Worm (Caenorhabditis elegans): ENCODE data around the gene R11G10.4.

Gene R11G10.4

DNA sequence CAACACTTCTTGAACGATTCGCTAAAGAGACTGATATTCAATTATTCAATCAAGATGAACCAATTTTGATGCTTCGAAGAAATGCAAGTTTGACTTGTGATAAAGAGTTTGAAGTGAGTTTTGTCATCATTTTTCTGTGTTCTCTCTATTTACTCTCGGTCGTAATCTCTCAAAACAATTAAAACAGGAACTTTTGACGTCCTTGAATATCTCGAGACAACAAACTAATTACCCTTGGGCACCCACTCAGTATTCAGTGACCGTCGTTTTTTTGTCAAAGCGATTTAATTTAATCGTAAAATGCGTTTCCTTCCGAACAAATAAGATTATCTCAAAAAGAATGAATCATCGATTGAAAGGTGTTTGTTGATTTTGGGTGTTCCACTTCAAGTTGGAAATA, 42.3 kb upstream of the R11G10.4 start:
- TF ChIP-seq Y22D7AL.16 (tag; optimal IDR thresholded peaks at IDR 0.05): no peak
- TF ChIP-seq lim-6 (tag; optimal IDR thresholded peaks at IDR 0.05): no peak
- no peak for TF ChIP-seq ahr-1 (tag; optimal IDR thresholded peaks at IDR 0.05)
- TF ChIP-seq pqm-1 (tag; optimal IDR thresholded peaks at IDR 0.05): no peak
- TF ChIP-seq hlh-15 (tag; optimal IDR thresholded peaks at IDR 0.05): no peak
- no peak for TF ChIP-seq nfya-1 (tag; optimal IDR thresholded peaks at IDR 0.05)

DNA sequence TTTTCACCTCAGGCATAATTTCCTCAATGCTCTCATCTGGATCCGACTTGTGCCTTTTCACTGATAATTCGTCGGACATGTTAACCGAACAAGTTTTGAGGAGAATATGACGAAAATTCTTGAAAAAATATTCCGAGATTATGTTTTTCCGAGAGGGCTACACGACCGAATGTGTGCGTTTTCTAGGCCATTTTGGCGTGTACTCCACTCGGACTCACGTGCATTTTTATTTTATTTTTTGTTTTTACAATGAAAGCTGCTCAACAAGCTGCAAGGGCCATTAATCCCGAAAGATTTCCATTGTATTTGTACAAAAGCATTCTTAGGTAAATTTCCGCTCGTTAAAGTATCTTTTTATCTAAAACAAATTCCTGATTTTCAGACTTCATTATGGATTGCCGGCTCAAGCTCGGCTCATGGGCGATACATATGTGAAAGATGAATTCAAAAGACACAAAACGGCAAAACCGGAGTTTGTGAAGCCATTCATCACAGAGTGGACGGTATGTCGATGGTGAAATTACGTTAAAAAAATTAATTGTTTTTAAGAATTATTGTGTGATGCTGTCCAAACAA, 38.1 kb upstream of the R11G10.4 start, which contains the start of the genes F25H9.6 and F25H9.7:
Gene F25H9.6, minus strand, starts transcription at position 172 of the 576 bp plus-strand sequence.
Gene F25H9.7, plus strand, starts transcription at position 187 of the 576 bp plus-strand sequence.
- TF ChIP-seq gmeb-2 (tag; optimal IDR thresholded peaks at IDR 0.05) (no peak), hlh-15 (tag; optimal IDR thresholded peaks at IDR 0.05) (peak; percentile 71), ceh-31 (tag; optimal IDR thresholded peaks at IDR 0.05) (peak; percentile 98), elt-4 (tag; optimal IDR thresholded peaks at IDR 0.05) (no peak), fax-1 (tag; optimal IDR thresholded peaks at IDR 0.05) (peak; percentile 79), mec-3 (tag; optimal IDR thresholded peaks at IDR 0.05; ENCODE audit: borderline replicate concordance) (peak; percentile 92), nhr-232 (tag; optimal IDR thresholded peaks at IDR 0.05) (no peak), ceh-19 (GFP tag; optimal IDR thresholded peaks at IDR 0.05) (no peak), hlh-8 (tag; optimal IDR thresholded peaks at IDR 0.05) (peak; percentile 92), pag-3 (tag; optimal IDR thresholded peaks at IDR 0.05; ENCODE audit: borderline replicate concordance) (peak; percentile 17), ref-2 (tag; optimal IDR thresholded peaks at IDR 0.05) (peak; percentile 94), ama-1 (optimal IDR thresholded peaks at IDR 0.05) (no peak), ceh-14 (tag; optimal IDR thresholded peaks at IDR 0.05) (peak; percentile 76), ceh-6 (GFP tag; optimal IDR thresholded peaks at IDR 0.05) (no peak), C38D4.7 (GFP tag; optimal IDR thresholded peaks at IDR 0.05) (no peak), ets-4 (tag; optimal IDR thresholded peaks at IDR 0.05) (peak; percentile 96), F13H6.1 (tag; optimal IDR thresholded peaks at IDR 0.05) (peak; percentile 80), syd-9 (tag; optimal IDR thresholded peaks at IDR 0.05) (peak; percentile 7), tbx-7 (tag; optimal IDR thresholded peaks at IDR 0.05) (peak; percentile 97), pat-9 (tag; optimal IDR thresholded peaks at IDR 0.05) (no peak), unc-55 (GFP tag; optimal IDR thresholded peaks at IDR 0.05) (no peak), pha-2 (tag; optimal IDR thresholded peaks at IDR 0.05) (no peak), madf-2 (tag; optimal IDR thresholded peaks at IDR 0.05) (no peak), lim-6 (tag; optimal IDR thresholded peaks at IDR 0.05) (peak; percentile 86), ceh-45 (GFP tag; IDR thresholded peaks at IDR 0.05) (no peak), che-1 (tag; optimal IDR thresholded peaks at IDR 0.05) (no peak), T23F11.4 (GFP tag; optimal IDR thresholded peaks at IDR 0.05) (no peak), sox-4 (tag; optimal IDR thresholded peaks at IDR 0.05) (no peak), dve-1 (tag; optimal IDR thresholded peaks at IDR 0.05) (no peak), K02D7.2 (tag; optimal IDR thresholded peaks at IDR 0.05) (no peak), dmd-4 (tag; optimal IDR thresholded peaks at IDR 0.05; ENCODE audit: borderline replicate concordance) (peak; percentile 27), rnt-1 (tag; optimal IDR thresholded peaks at IDR 0.05) (peak; percentile 88), fkh-6 (tag; optimal IDR thresholded peaks at IDR 0.05) (peak; percentile 76), pros-1 (tag; optimal IDR thresholded peaks at IDR 0.05) (no peak), Y22D7AL.16 (tag; optimal IDR thresholded peaks at IDR 0.05) (no peak), unc-42 (tag; optimal IDR thresholded peaks at IDR 0.05) (peak; percentile 42), nhr-11 (tag; optimal IDR thresholded peaks at IDR 0.05) (no peak), sox-2 (GFP tag; IDR thresholded peaks at IDR 0.05) (no peak), ceh-30 (tag; optimal IDR thresholded peaks at IDR 0.05) (no peak), zip-5 (tag; optimal IDR thresholded peaks at IDR 0.05) (peak; percentile 91), unc-3 (GFP tag; conservative IDR thresholded peaks at IDR 0.05) (no peak), unc-3 (tag; optimal IDR thresholded peaks at IDR 0.05) (no peak), ahr-1 (tag; optimal IDR thresholded peaks at IDR 0.05) (peak; percentile 53), elt-2 (tag; optimal IDR thresholded peaks at IDR 0.05) (peak; percentile 64), hlh-30 (tag; optimal IDR thresholded peaks at IDR 0.05; ENCODE audit: insufficient read depth) (peak; percentile 68), ceh-22 (tag; optimal IDR thresholded peaks at IDR 0.05) (no peak), ztf-16 (tag; optimal IDR thresholded peaks at IDR 0.05) (peak; percentile 54), C08G9.2 (tag; optimal IDR thresholded peaks at IDR 0.05) (peak; percentile 98), unc-86 (tag; optimal IDR thresholded peaks at IDR 0.05) (peak; percentile 54)
